Worm (Caenorhabditis elegans) whole organism, young adult: ENCODE data around the gene K08E4.7.

ENCODE experiments used
- C06A6.2 ChIP-seq: fragments of 200-800 bp; sonication (Bioruptor generic); conservative IDR thresholded peaks from 2 replicates; pipeline ENCODE4 v1.3.6; 2022; ENCODE audit warnings: missing genetic modification characterization, missing compliant biosample characterization
- Y53G8AR.9 ChIP-seq: fragments of 200-800 bp; sonication (Bioruptor generic); conservative IDR thresholded peaks from 2 replicates; pipeline ENCODE4 v1.3.6; 2022; ENCODE audit warnings: missing genetic modification reagents, missing genetic modification characterization, missing compliant biosample characterization
- Y95B8A.8 ChIP-seq: fragments of 200-800 bp; sonication (Bioruptor generic); IDR thresholded peaks from 2 replicates; pipeline ENCODE4 v1.3.6; 2022; ENCODE audit warnings: missing genetic modification reagents, missing genetic modification characterization, missing compliant biosample characterization
- him-1 ChIP-seq: sonication (generic microtip); optimal IDR thresholded peaks from 2 replicates; lab custom pipeline; 2016; ENCODE audit warnings: missing genotype, missing genetic modification reagents, missing genetic modification characterization, missing compliant biosample characterization
- nfya-1 ChIP-seq: sonication (generic microtip); optimal IDR thresholded peaks from 2 replicates; lab custom pipeline; 2017; ENCODE audit warnings: antibody characterized with exemption, missing compliant biosample characterization, missing genetic modification characterization, borderline replicate concordance; ENCODE audit not compliant: insufficient read depth
- pha-4 ChIP-seq: fragments of 150-350 bp; sonication (generic microtip); optimal IDR thresholded peaks from 2 replicates; lab custom pipeline; 2014; ENCODE audit warnings: missing biosample characterization, missing genetic modification reagents, missing genetic modification characterization
- repo-1 ChIP-seq: sonication (generic microtip); optimal IDR thresholded peaks from 2 replicates; lab custom pipeline; 2017; ENCODE audit warnings: mild to moderate bottlenecking, missing genetic modification characterization, missing compliant biosample characterization
- sdz-38 ChIP-seq: sonication (generic microtip); optimal IDR thresholded peaks from 2 replicates; lab custom pipeline; 2016; ENCODE audit warnings: missing genotype, missing genetic modification characterization, missing compliant biosample characterization

DNA sequence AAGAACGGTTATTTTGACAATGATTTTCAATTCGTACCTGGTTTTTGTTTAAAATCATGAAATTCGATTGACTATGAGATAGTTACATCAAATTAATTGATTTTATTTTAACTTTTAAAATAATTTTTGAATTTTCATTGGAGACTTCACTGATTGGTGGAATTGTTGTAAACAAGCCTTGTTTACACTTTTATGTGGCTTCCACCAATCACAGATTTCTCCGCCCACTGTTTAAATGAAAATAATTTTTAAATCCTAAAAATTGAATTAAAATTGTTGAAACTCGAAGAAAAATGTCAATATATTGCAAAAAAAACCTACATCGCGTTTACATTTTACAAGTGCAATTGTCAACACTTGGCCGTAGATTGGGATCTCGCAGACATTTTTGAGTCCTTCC, 44.9 kb downstream of the K08E4.7 start:
- TF ChIP-seq him-1 (no peak), pha-4 (tag; lab: Kevin White, UChicago) (no peak), Y53G8AR.9 (GFP tag; lab: Robert Waterston, UW) (no peak), Y95B8A.8 (GFP tag; lab: Robert Waterston, UW) (no peak), sdz-38 (no peak), repo-1 (tag; lab: Kevin White, UChicago) (no peak), nfya-1 (tag; lab: Kevin White, UChicago) (no peak), C06A6.2 (GFP tag; lab: Robert Waterston, UW) (no peak)
